Worm (Caenorhabditis elegans): Measurements from ENCODE around the gene F58F12.3.

DNA sequence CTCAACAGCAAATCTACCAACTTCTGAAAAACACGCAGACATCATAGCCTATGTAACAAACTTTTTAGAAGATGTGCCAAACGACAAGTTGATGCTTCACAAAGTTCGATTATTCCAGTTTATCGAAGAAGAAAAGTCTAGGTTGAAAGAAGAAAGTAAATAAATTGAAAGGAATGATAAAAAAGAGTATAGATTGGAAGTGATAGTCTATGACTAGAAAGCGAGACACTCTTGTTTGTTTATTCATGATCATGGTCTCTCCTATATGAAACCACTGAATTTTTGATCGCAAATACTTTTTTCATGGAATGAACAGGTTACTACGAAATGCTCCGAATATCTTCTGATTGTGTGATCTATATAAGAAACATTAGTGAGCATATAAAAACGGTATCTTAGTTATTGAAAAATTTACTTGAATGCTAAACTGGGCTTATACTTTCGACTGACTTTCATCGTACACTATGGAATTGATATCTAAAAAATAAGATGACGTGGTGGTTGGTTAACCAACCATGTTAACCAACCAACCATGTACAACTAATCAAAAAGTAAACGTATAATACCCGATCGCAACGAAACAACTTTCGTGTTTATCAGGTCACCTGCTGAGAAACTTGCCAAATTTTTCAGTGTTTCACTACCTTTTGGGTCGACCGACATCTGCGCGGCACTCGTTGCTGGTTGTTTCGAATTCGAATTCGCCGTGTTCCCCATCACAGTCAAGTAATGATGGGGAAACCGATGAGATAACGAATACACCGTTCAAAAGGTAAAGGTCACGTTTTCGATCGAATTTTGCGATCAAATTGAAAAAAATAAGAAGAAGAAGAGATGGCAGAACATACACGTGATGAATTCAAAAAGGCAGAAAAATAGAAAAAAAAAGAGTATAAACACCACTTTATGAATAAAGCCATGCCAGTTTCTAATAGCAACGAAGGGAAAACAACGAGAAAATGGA lies 45.6 kb downstream of the F58F12.3 start, which contains the start of gene C32D5.8:
- TF ChIP-seq mdl-1 (tag; optimal IDR thresholded peaks at IDR 0.05) (peak in 1 of 2 experiments; percentile 66), unc-62 (GFP tag; optimal IDR thresholded peaks at IDR 0.05 in 1 of 2) (no peak), unc-62 (tag; optimal IDR thresholded peaks at IDR 0.05) (no peak), nhr-76 (tag; optimal IDR thresholded peaks at IDR 0.05) (no peak), aly-2 (tag; optimal IDR thresholded peaks at IDR 0.05) (no peak), unc-39 (tag; optimal IDR thresholded peaks at IDR 0.05) (no peak), nhr-11 (tag; optimal IDR thresholded peaks at IDR 0.05) (no peak), nhr-111 (GFP tag; optimal IDR thresholded peaks at IDR 0.05) (no peak), ceh-82 (tag; optimal IDR thresholded peaks at IDR 0.05) (no peak)
